Worm (Caenorhabditis elegans) whole organism, young adult: ENCODE measurements around the gene msrp-6.
"Not testable (repeated sequence)": the region's sequence is repeated elsewhere in the genome, so short reads cannot be mapped to it uniquely, and the experiment has no call there.

Source experiments
- F52B5.7 ChIP-seq: sonication (generic microtip); optimal IDR thresholded peaks from 2 replicates; lab custom pipeline; 2016; ENCODE audit warnings: mild to moderate bottlenecking, missing genetic modification characterization, missing compliant biosample characterization
- ceh-91 ChIP-seq: fragments of 200-800 bp; sonication (Bioruptor generic); IDR thresholded peaks from 2 replicates; pipeline ENCODE4 v1.3.6; 2022; ENCODE audit warnings: missing genetic modification reagents, missing genetic modification characterization, missing compliant biosample characterization
- hrde-1 ChIP-seq: sonication (generic microtip); optimal IDR thresholded peaks from 2 replicates; lab custom pipeline; 2016; ENCODE audit warnings: missing genetic modification characterization, mild to moderate bottlenecking, missing compliant biosample characterization, moderate library complexity, missing genotype, missing genetic modification reagents, borderline replicate concordance

DNA sequence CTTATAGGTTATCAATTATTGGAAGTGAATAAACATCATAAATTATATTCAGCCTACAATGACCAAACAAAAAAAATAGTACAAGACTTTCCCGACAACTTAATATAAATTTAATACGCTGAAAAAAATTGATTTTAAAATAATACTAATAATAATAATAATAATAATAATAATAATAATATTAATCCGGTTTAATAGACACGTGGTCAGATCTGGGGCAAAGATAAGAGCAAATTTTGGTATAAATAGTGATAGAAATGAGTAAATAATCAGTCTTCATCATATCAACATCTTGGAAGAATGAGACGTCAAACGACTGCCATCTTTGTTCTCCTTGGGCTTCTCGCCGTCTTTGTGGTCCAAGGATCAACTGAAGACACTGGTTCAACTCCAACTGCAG lies 2.6 kb upstream of the msrp-6 start, which contains the start of gene msrp-5:
- not testable (repeated sequence) for TF ChIP-seq hrde-1 (tag; lab: Kevin White, UChicago); F52B5.7 (tag; lab: Kevin White, UChicago); ceh-91 (GFP tag; lab: Robert Waterston, UW)
